Worm (Caenorhabditis elegans) whole organism, dauer: ENCODE data around the gene daf-1.

ENCODE experiments used
- unc-62 ChIP-seq: sonication (generic microtip); optimal IDR thresholded peaks from 2 replicates; lab custom pipeline; 2017; ENCODE audit warnings: missing biosample characterization, missing genetic modification reagents, missing genetic modification characterization

daf-1 gene

ce11 chrIV:187336-187735 is 55.1 kb downstream of the daf-1 start:
- no peak for TF ChIP-seq unc-62
